Worm (Caenorhabditis elegans): ENCODE measurements around the gene sms-2.
A peak's percentile ranks its signal among the peaks of the same experiment; 100 is the strongest.

Gene sms-2

DNA sequence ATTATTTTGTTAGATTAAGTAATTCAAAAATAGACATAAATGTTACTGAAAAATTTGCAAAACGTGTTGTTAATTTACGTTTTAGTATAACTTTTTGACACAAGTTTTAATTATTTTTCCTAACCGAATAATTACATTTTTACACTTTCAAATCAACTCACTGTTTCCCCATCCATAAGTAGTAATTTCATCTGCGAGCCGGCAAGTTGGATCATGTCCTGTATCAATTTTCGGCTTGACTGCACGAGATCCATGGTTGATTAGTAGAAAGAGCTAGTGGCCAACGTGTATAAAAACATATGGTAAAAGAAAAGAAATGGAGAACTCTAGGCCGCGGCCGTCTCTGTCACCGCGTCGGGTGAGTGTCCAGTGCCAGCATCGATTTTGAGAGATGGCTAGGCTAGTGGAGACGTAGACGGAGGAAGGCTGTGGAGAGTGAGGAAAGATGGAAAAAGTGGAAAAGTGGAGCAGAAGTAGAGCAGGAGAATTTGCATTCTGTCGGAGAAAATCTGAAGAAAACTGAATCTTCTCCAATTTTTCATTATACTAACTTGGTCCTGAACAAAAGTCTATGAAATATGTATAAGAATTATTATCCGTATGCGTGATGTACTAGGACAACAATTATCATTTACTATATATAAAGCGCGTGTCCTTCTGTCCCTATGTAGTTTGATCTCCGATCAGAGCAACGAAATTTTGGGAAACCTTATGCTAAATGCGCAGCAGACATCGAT, 26.0 kb upstream of the sms-2 start, which contains the start of gene vps-45 (continued):
- TF ChIP-seq egl-13 (tag; optimal IDR thresholded peaks at IDR 0.05) (peak; percentile 29), nhr-90 (tag; optimal IDR thresholded peaks at IDR 0.05; ENCODE audit: poor library complexity) (no peak), isw-1 (GFP tag; IDR thresholded peaks at IDR 0.05) (peak; percentile 11; the same call in 1 of the 2 replicates), xbp-1 (tag; optimal IDR thresholded peaks at IDR 0.05) (peak; percentile 29), Y116A8C.19 (tag; optimal IDR thresholded peaks at IDR 0.05; ENCODE audit: borderline replicate concordance) (no peak), swsn-7 (tag; optimal IDR thresholded peaks at IDR 0.05) (peak; percentile 38), nhr-47 (tag; optimal IDR thresholded peaks at IDR 0.05) (peak; percentile 34), snpc-4 (tag; optimal IDR thresholded peaks at IDR 0.05) (no peak), elt-2 (tag; optimal IDR thresholded peaks at IDR 0.05) (peak; percentile 8), nhr-20 (tag; optimal IDR thresholded peaks at IDR 0.05) (peak; percentile 14)

DNA sequence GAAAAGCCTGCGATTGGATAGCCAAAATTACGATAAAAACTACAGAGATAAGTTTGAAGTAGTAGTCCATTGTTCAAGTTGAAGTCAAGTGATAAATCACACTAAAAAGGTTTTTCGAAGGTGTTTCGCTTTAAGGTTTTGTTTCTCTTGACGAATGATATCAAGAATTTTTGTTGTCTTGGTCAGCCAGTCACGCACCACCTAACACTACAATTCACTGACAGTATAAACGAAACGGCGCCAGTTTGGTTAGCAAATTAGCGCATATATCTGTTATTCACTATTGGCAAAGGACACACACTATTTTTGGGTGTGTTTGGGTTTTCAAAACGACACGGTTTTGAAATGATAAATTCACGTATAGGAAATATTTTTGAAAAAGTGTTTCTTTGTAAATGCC, 21.4 kb upstream of the sms-2 start, which contains the start of gene C44C1.6:
C44C1.6 (minus strand) TSS at position 199 of the 400 bp plus-strand sequence.
- TF ChIP-seq lin-35 (GFP tag; optimal IDR thresholded peaks at IDR 0.05) (peak in 1 of 2 experiments; percentile 35), nhr-85 (tag) (peak; percentile 47), isw-1 (GFP tag; IDR thresholded peaks at IDR 0.05) (no peak), elt-3 (tag; optimal IDR thresholded peaks at IDR 0.05) (peak in 1 of 6 experiments; percentile 88), snu-23 (GFP tag; optimal IDR thresholded peaks at IDR 0.05) (peak; percentile 29), blmp-1 (tag; optimal IDR thresholded peaks at IDR 0.05) (peak; percentile 63), lsy-2 (tag; optimal IDR thresholded peaks at IDR 0.05) (peak in 1 of 2 experiments; percentile 5), unc-86 (tag; optimal IDR thresholded peaks at IDR 0.05) (no peak), unc-130 (tag; optimal IDR thresholded peaks at IDR 0.05) (peak; percentile 79)

DNA sequence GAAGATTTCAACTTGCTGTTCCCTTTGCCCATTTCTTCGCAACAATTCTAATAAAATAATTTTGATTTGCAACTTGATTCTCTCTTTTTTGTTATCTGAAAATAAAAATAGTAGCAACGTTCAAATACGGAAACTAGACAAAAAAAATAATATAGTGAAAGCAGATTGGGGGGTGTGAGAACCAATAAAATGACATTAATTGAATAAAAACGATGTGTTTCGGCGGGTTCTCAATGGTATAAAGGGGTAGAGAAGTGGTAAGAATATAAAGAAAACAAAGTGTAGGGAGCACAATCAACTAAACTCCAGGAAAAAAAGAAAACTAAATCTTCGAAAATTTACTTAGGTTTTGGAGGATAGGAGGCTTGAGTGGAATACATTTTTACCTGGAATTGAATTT, 14.5 kb upstream of the sms-2 start, which contains the start of gene ncs-1:
ncs-1 (minus strand) TSS at position 101 of the 400 bp plus-strand sequence.
- TF ChIP-seq skn-1 (tag; optimal IDR thresholded peaks at IDR 0.05) (no peak), fkh-10 (GFP tag; optimal IDR thresholded peaks at IDR 0.05) (no peak), Y116A8C.19 (tag; optimal IDR thresholded peaks at IDR 0.05; ENCODE audit: borderline replicate concordance) (no peak), mep-1 (tag; optimal IDR thresholded peaks at IDR 0.05) (no peak), nhr-28 (tag; optimal IDR thresholded peaks at IDR 0.05) (no peak), hlh-4 (tag; optimal IDR thresholded peaks at IDR 0.05) (no peak), snpc-4 (tag; optimal IDR thresholded peaks at IDR 0.05) (no peak), mdl-1 (tag; optimal IDR thresholded peaks at IDR 0.05) (no peak)

DNA sequence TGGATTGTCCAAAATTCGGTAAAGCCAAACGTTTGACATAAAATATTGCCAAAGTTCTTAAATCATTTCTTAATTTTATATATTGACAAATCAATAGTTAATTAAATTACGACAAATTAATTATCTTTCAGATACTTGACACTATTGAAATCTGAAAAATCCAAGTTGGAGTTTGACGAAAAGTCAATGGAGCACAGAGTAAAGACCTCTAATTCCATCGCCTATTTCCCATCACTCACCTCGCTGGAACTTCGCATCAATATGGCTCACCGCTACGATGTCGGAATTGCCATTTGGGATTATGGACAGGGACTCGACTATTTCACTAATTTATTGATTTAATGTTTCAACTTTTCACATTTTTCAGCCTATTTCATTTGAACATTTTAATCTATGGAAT, 11.5 kb upstream of the sms-2 start:
- TF ChIP-seq unc-130 (tag; optimal IDR thresholded peaks at IDR 0.05) (no peak), aly-2 (tag; optimal IDR thresholded peaks at IDR 0.05) (no peak)

DNA sequence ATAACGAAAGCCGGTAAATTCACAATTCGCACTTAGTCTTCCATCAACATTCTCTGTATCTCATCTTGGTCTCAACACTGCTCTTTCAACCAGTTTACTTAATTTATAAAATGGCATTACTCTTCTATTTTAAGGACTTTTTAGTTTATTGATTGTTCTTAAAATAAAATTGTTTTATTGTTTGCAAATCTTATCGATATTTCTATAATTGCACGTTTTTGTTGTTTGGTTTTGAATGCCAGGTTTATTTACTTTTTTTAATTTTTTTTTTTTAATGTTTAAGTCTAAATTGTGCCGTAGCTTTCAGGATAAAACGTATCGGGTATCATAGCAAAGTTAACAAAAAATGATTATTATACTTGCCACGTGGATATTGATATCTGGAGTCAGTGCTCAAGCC, 8.9 kb upstream of the sms-2 start, which contains the start of gene chil-10:
chil-10 (plus strand) TSS at position 301 of the 400 bp plus-strand sequence.
- no peak for TF ChIP-seq ceh-63 (GFP tag; optimal IDR thresholded peaks at IDR 0.05)
- no peak for TF ChIP-seq mep-1 (tag; optimal IDR thresholded peaks at IDR 0.05)
- no peak for TF ChIP-seq mef-2 (tag; optimal IDR thresholded peaks at IDR 0.05)
- TF ChIP-seq C04F5.9 (tag; optimal IDR thresholded peaks at IDR 0.05): no peak
- TF ChIP-seq ets-5 (GFP tag; IDR thresholded peaks at IDR 0.05): no peak
- TF ChIP-seq tbx-2 (tag; optimal IDR thresholded peaks at IDR 0.05): no peak
- TF ChIP-seq ama-1 (optimal IDR thresholded peaks at IDR 0.05): no peak
- TF ChIP-seq nhr-28 (tag; optimal IDR thresholded peaks at IDR 0.05): no peak
- no peak for TF ChIP-seq unc-86 (tag; optimal IDR thresholded peaks at IDR 0.05)
- no peak for TF ChIP-seq ceh-82 (tag; optimal IDR thresholded peaks at IDR 0.05)
- no peak for TF ChIP-seq pax-3 (tag; optimal IDR thresholded peaks at IDR 0.05)
- TF ChIP-seq rnt-1 (tag; optimal IDR thresholded peaks at IDR 0.05): no peak
- no peak for TF ChIP-seq fos-1 (tag; optimal IDR thresholded peaks at IDR 0.05)
- no peak for TF ChIP-seq vab-15 (tag; optimal IDR thresholded peaks at IDR 0.05)
- TF ChIP-seq hlh-17 (GFP tag; optimal IDR thresholded peaks at IDR 0.05; ENCODE audit: borderline replicate concordance): no peak
